Fruit fly (Drosophila melanogaster) whole organism, embryonic: Measurements from ENCODE around the gene CG4041.

Experiments
- BEAF-32 ChIP-seq: fragments of 200-800 bp; sonication (Bioruptor generic); optimal IDR thresholded peaks from 3 replicates; lab custom pipeline; 2017; ENCODE audit warnings: missing biosample characterization, missing genetic modification characterization, mild to moderate bottlenecking, moderate library complexity, missing genetic modification reagents
- Bgb ChIP-seq: fragments of 200-800 bp; sonication (Bioruptor generic); IDR thresholded peaks from 2 replicates; pipeline ENCODE4 v1.3.6; 2022; ENCODE audit warnings: missing biosample characterization, missing genetic modification characterization; ENCODE audit not compliant: partially characterized antibody
- CG10267 ChIP-seq: fragments of 200-800 bp; sonication (Bioruptor generic); optimal IDR thresholded peaks from 2 replicates; lab custom pipeline; 2018; ENCODE audit warnings: missing biosample characterization, mild to moderate bottlenecking, missing genetic modification characterization, moderate library complexity
- CG10366 ChIP-seq: fragments of 200-800 bp; sonication (Bioruptor generic); IDR thresholded peaks from 2 replicates; pipeline ENCODE4 v1.3.6; 2022; ENCODE audit warnings: missing biosample characterization, missing genetic modification characterization
- CG13296 ChIP-seq: fragments of 200-800 bp; sonication (Bioruptor generic); optimal IDR thresholded peaks from 3 replicates; lab custom pipeline; 2018; ENCODE audit warnings: missing biosample characterization, mild to moderate bottlenecking, missing genetic modification characterization
- CG15514 ChIP-seq: fragments of 200-800 bp; sonication (Bioruptor generic); optimal IDR thresholded peaks from 3 replicates; lab custom pipeline; 2017; ENCODE audit warnings: missing biosample characterization, missing genetic modification characterization, mild to moderate bottlenecking, moderate library complexity, missing genetic modification reagents
- CG17186 ChIP-seq: fragments of 200-800 bp; sonication (Bioruptor generic); optimal IDR thresholded peaks from 3 replicates; lab custom pipeline; 2017; ENCODE audit warnings: missing biosample characterization, missing genetic modification reagents, missing genetic modification characterization
- CG17568 ChIP-seq: fragments of 200-800 bp; sonication (Bioruptor generic); optimal IDR thresholded peaks from 2 replicates; lab custom pipeline; 2018; ENCODE audit warnings: missing biosample characterization, mild to moderate bottlenecking, missing genetic modification characterization, moderate library complexity
- CG2202 ChIP-seq: fragments of 200-800 bp; sonication (Bioruptor generic); optimal IDR thresholded peaks from 2 replicates; lab custom pipeline; 2018; ENCODE audit warnings: missing biosample characterization, mild to moderate bottlenecking, missing genetic modification characterization
- CG30020 ChIP-seq: fragments of 200-800 bp; optimal IDR thresholded peaks from 2 replicates; lab custom pipeline; 2019; ENCODE audit warnings: missing biosample characterization, mild to moderate bottlenecking, missing genetic modification characterization, moderate library complexity
- CG31388 ChIP-seq: fragments of 200-800 bp; sonication (Bioruptor generic); optimal IDR thresholded peaks from 2 replicates; lab custom pipeline; 2016; ENCODE audit warnings: missing biosample characterization, missing genetic modification characterization
- CG34224 ChIP-seq: fragments of 200-800 bp; sonication (Bioruptor generic); IDR thresholded peaks from 3 replicates; pipeline ENCODE4 v1.3.6; 2022; ENCODE audit warnings: missing biosample characterization, missing genetic modification characterization; ENCODE audit not compliant: partially characterized antibody
- CG3995 ChIP-seq: fragments of 200-800 bp; sonication (Bioruptor generic); optimal IDR thresholded peaks from 3 replicates; lab custom pipeline; 2016; ENCODE audit warnings: missing biosample characterization, missing genetic modification characterization
- CG4360 ChIP-seq: fragments of 200-800 bp; sonication (Bioruptor generic); IDR thresholded peaks from 2 replicates; pipeline ENCODE4 v1.3.6; 2022; ENCODE audit warnings: missing biosample characterization, missing genetic modification characterization
- CG6254 ChIP-seq: fragments of 200-800 bp; sonication (Bioruptor generic); optimal IDR thresholded peaks from 3 replicates; lab custom pipeline; 2017; ENCODE audit warnings: mild to moderate bottlenecking, missing biosample characterization, missing genetic modification reagents, missing genetic modification characterization
- CG9215 ChIP-seq: fragments of 200-800 bp; sonication (Bioruptor generic); IDR thresholded peaks from 2 replicates; pipeline ENCODE4 v1.3.6; 2022; ENCODE audit warnings: missing biosample characterization, missing genetic modification characterization
- CG9437 ChIP-seq: fragments of 200-800 bp; sonication (Bioruptor generic); optimal IDR thresholded peaks from 2 replicates; lab custom pipeline; 2018; ENCODE audit warnings: missing biosample characterization, mild to moderate bottlenecking, missing genetic modification characterization
- CG9797 ChIP-seq: fragments of 200-800 bp; sonication (Bioruptor generic); optimal IDR thresholded peaks from 3 replicates; lab custom pipeline; 2018; ENCODE audit warnings: missing biosample characterization, mild to moderate bottlenecking, missing genetic modification characterization
- Camta ChIP-seq: fragments of 200-800 bp; sonication (Bioruptor generic); optimal IDR thresholded peaks from 2 replicates; lab custom pipeline; 2016; ENCODE audit warnings: missing biosample characterization, missing genetic modification characterization
- CrebB ChIP-seq: fragments of 200-800 bp; sonication (Bioruptor generic); optimal IDR thresholded peaks from 3 replicates; lab custom pipeline; 2018; ENCODE audit warnings: missing biosample characterization, mild to moderate bottlenecking, missing genetic modification characterization
- Dip3 ChIP-seq: fragments of 200-800 bp; sonication (Bioruptor generic); optimal IDR thresholded peaks from 3 replicates; lab custom pipeline; 2016; ENCODE audit warnings: missing biosample characterization, missing genetic modification characterization
- Dll ChIP-seq: fragments of 200-800 bp; sonication (Bioruptor generic); IDR thresholded peaks from 4 replicates; pipeline ENCODE4 v1.3.6; 2022; ENCODE audit warnings: missing biosample characterization, missing genetic modification characterization; ENCODE audit not compliant: partially characterized antibody
- Dref ChIP-seq: fragments of 200-800 bp; sonication (Bioruptor generic); IDR thresholded peaks from 2 replicates; pipeline ENCODE4 v1.3.6; 2022; ENCODE audit warnings: missing biosample characterization, missing genetic modification characterization
- NFAT ChIP-seq: fragments of 200-800 bp; sonication (Bioruptor generic); IDR thresholded peaks from 2 replicates; pipeline ENCODE4 v1.3.6; 2022; ENCODE audit warnings: missing biosample characterization, missing genetic modification characterization
- Scr ChIP-seq: fragments of 200-800 bp; sonication (Bioruptor generic); IDR thresholded peaks from 2 replicates; pipeline ENCODE4 v1.3.6; 2022; ENCODE audit warnings: missing biosample characterization, missing genetic modification characterization; ENCODE audit not compliant: partially characterized antibody
- Sry-δ ChIP-seq: fragments of 200-800 bp; sonication (Bioruptor generic); optimal IDR thresholded peaks from 2 replicates; lab custom pipeline; 2016; ENCODE audit warnings: missing biosample characterization, missing genetic modification characterization
- Stat92E ChIP-seq, 3 experiments: fragments of >200 bp in 2 of 3; fragments of 200-800 bp in 1 of 3; sonication (Bioruptor generic) in 1 of 3; optimal IDR thresholded peaks; 2 replicates each; lab custom pipeline; 2017 to 2019; ENCODE audit warnings: missing biosample characterization in 3 of 3, missing genetic modification characterization in 3 of 3, mild to moderate bottlenecking in 1 of 3, moderate library complexity in 1 of 3
- amos ChIP-seq: fragments of 200-800 bp; sonication (Bioruptor generic); IDR thresholded peaks from 2 replicates; pipeline ENCODE4 v1.3.6; 2022; ENCODE audit warnings: missing biosample characterization, missing genetic modification characterization; ENCODE audit not compliant: partially characterized antibody
- bbx ChIP-seq: fragments of 200-800 bp; sonication (Bioruptor generic); IDR thresholded peaks from 2 replicates; pipeline ENCODE4 v1.3.6; 2022; ENCODE audit warnings: missing biosample characterization, missing genetic modification characterization; ENCODE audit not compliant: partially characterized antibody
- bcd ChIP-seq: fragments of 200-800 bp; sonication (Bioruptor generic); optimal IDR thresholded peaks from 2 replicates; lab custom pipeline; 2017; ENCODE audit warnings: missing biosample characterization, mild to moderate bottlenecking, missing genetic modification characterization
- dati ChIP-seq: fragments of 200-800 bp; sonication (Bioruptor generic); IDR thresholded peaks from 2 replicates; pipeline ENCODE4 v1.3.6; 2022; ENCODE audit warnings: missing biosample characterization, missing genetic modification characterization
- gfzf ChIP-seq: fragments of 200-800 bp; sonication (Bioruptor generic); optimal IDR thresholded peaks from 2 replicates; lab custom pipeline; 2016; ENCODE audit warnings: missing biosample characterization, mild to moderate bottlenecking, missing genetic modification characterization, moderate library complexity
- hbn ChIP-seq: fragments of 200-800 bp; sonication (Bioruptor generic); IDR thresholded peaks from 2 replicates; pipeline ENCODE4 v1.3.6; 2022; ENCODE audit warnings: missing biosample characterization, missing genetic modification characterization; ENCODE audit not compliant: partially characterized antibody
- inv ChIP-seq: fragments of 200-800 bp; sonication (Bioruptor generic); IDR thresholded peaks from 2 replicates; pipeline ENCODE4 v1.3.6; 2022; ENCODE audit warnings: missing biosample characterization, missing genetic modification characterization; ENCODE audit not compliant: partially characterized antibody
- nom ChIP-seq: fragments of 200-800 bp; sonication (Bioruptor generic); optimal IDR thresholded peaks from 2 replicates; lab custom pipeline; 2017; ENCODE audit warnings: missing biosample characterization, missing genetic modification characterization, mild to moderate bottlenecking, moderate library complexity, missing genetic modification reagents
- pb ChIP-seq: fragments of 200-800 bp; sonication (Bioruptor generic); optimal IDR thresholded peaks from 3 replicates; lab custom pipeline; 2016; ENCODE audit warnings: missing biosample characterization, missing genetic modification characterization
- pnt ChIP-seq: fragments of 200-800 bp; sonication (Bioruptor generic); optimal IDR thresholded peaks from 3 replicates; lab custom pipeline; 2016; ENCODE audit warnings: missing biosample characterization, missing genetic modification characterization
- pzg ChIP-seq: fragments of 200-800 bp; sonication (Bioruptor generic); optimal IDR thresholded peaks from 3 replicates; lab custom pipeline; 2018; ENCODE audit warnings: missing biosample characterization, mild to moderate bottlenecking, missing genetic modification characterization, moderate library complexity
- ro ChIP-seq: fragments of 200-800 bp; sonication (Bioruptor generic); IDR thresholded peaks from 2 replicates; pipeline ENCODE4 v1.3.6; 2022; ENCODE audit warnings: missing biosample characterization, missing genetic modification characterization
- row ChIP-seq: fragments of 200-800 bp; sonication (Bioruptor generic); IDR thresholded peaks from 3 replicates; pipeline ENCODE4 v1.3.6; 2022; ENCODE audit warnings: missing biosample characterization, missing genetic modification characterization
- scrt ChIP-seq: fragments of 200-800 bp; sonication (Bioruptor generic); optimal IDR thresholded peaks from 2 replicates; lab custom pipeline; 2018; ENCODE audit warnings: missing biosample characterization, mild to moderate bottlenecking, missing genetic modification characterization, moderate library complexity
- sim ChIP-seq: fragments of 200-800 bp; sonication (Bioruptor generic); IDR thresholded peaks from 2 replicates; pipeline ENCODE4 v1.3.6; 2022; ENCODE audit warnings: missing biosample characterization, missing genetic modification characterization
- slbo ChIP-seq: fragments of 200-800 bp; sonication (Bioruptor generic); IDR thresholded peaks from 2 replicates; pipeline ENCODE4 v1.3.6; 2022; ENCODE audit warnings: missing biosample characterization, missing genetic modification characterization
- stwl ChIP-seq: fragments of 200-800 bp; sonication (Bioruptor generic); optimal IDR thresholded peaks from 3 replicates; lab custom pipeline; 2018; ENCODE audit warnings: missing biosample characterization, mild to moderate bottlenecking, missing genetic modification characterization, moderate library complexity
- ttk ChIP-seq: fragments of 200-800 bp; sonication (Bioruptor generic); IDR thresholded peaks from 2 replicates; pipeline ENCODE4 v2.1.2; 2022; ENCODE audit warnings: missing biosample characterization, missing genetic modification characterization
- unc-4 ChIP-seq: fragments of 200-800 bp; sonication (Bioruptor generic); IDR thresholded peaks from 2 replicates; pipeline ENCODE4 v1.3.6; 2022; ENCODE audit warnings: missing biosample characterization, missing genetic modification characterization; ENCODE audit not compliant: partially characterized antibody

Gene CG4041

dm6 chrX:4938986-4939385 lies 20.7 kb upstream of the CG4041 start, which contains the start of gene Ptp4E (continued):
- TF ChIP-seq CG6254 (GFP tag; lab: Kevin White, UChicago) (peak; percentile 41), CG31388 (GFP tag; lab: Kevin White, UChicago) (no peak), gfzf (GFP tag; lab: Kevin White, UChicago) (peak; percentile 62), CG10267 (peak; percentile 6), CG34224 (GFP tag; lab: Robert Waterston, UW) (no peak)

- TF ChIP-seq scrt (GFP tag; lab: Kevin White, UChicago): no peak
- TF ChIP-seq Sry-δ (GFP tag; lab: Kevin White, UChicago): peak; percentile 39
- TF ChIP-seq Bgb (GFP tag; lab: Robert Waterston, UW): 0 out of 2 replicates have a peak, but pooled peaks have one; percentile 27
- TF ChIP-seq CG10366 (GFP tag; lab: Robert Waterston, UW): no peak
- peak; percentile 53 for TF ChIP-seq BEAF-32 (GFP tag; lab: Kevin White, UChicago)
- no peak for TF ChIP-seq bcd
- TF ChIP-seq CG9797: peak; percentile 22
- TF ChIP-seq CG4360 (GFP tag; lab: Robert Waterston, UW): no peak
- TF ChIP-seq CG3995 (GFP tag; lab: Kevin White, UChicago): no peak
- no peak for TF ChIP-seq nom (GFP tag; lab: Kevin White, UChicago)
- TF ChIP-seq Dref (GFP tag; lab: Robert Waterston, UW): peak; percentile 52
- no peak for TF ChIP-seq sim
- peak; percentile 37 for TF ChIP-seq pzg
- no peak for TF ChIP-seq pnt (GFP tag; lab: Kevin White, UChicago)
- TF ChIP-seq CG9215 (GFP tag; lab: Robert Waterston, UW): no peak
- TF ChIP-seq gfzf (GFP tag; lab: Kevin White, UChicago): peak; percentile 34
- no peak for TF ChIP-seq CG9437 (GFP tag; lab: Kevin White, UChicago)
- TF ChIP-seq CG15514: no peak
- no peak for TF ChIP-seq CG17568 (GFP tag; lab: Kevin White, UChicago)
- peak; percentile 95 for TF ChIP-seq CG17186 (GFP tag; lab: Kevin White, UChicago)
- TF ChIP-seq slbo (GFP tag; lab: Robert Waterston, UW): no peak
- TF ChIP-seq Dip3: no peak
- TF ChIP-seq NFAT (GFP tag; lab: Robert Waterston, UW): no peak
- no peak for TF ChIP-seq inv (GFP tag; lab: Robert Waterston, UW)
- TF ChIP-seq Camta: no peak
- TF ChIP-seq bbx (GFP tag; lab: Robert Waterston, UW): peak; percentile 24; the same call in 1 of the 2 replicates
- peak; percentile 42 for TF ChIP-seq amos (GFP tag; lab: Robert Waterston, UW)
- 0 out of 4 replicates have a peak, but pooled peaks have one; percentile 7 for TF ChIP-seq Dll (GFP tag; lab: Robert Waterston, UW)
- TF ChIP-seq ttk (GFP tag; lab: Robert Waterston, UW): no peak
- TF ChIP-seq stwl (tag; lab: Kevin White, UChicago): peak; percentile 18
- no peak for TF ChIP-seq hbn (GFP tag; lab: Robert Waterston, UW)
- no peak for TF ChIP-seq dati
- TF ChIP-seq row: peak; percentile 20; the same call in 1 of the 3 replicates
- no peak for TF ChIP-seq Stat92E (GFP tag; optimal IDR thresholded peaks at IDR 0.05; lab: Kevin White, UChicago)
- TF ChIP-seq CrebB (tag; lab: Kevin White, UChicago): no peak
- TF ChIP-seq unc-4: peak; percentile 42; the same call in 1 of the 2 replicates
- peak; percentile 1 for TF ChIP-seq CG30020 (tag; lab: Kevin White, UChicago)
- no peak for TF ChIP-seq CG2202
- TF ChIP-seq ro (GFP tag; lab: Robert Waterston, UW): no peak
- TF ChIP-seq Scr (GFP tag; lab: Robert Waterston, UW): 0 out of 2 replicates have a peak, but pooled peaks have one; percentile 33
- TF ChIP-seq CG13296: no peak
- no peak for TF ChIP-seq pb (GFP tag; lab: Kevin White, UChicago)
These were observed 19.8 kb upstream of the CG4041 start, which contains the start of gene CG44774 for dm6 chrX:4938072-4938336. CG44774 (minus strand) TSS chrX:4938105.
